Fruit fly (Drosophila melanogaster) whole organism, embryonic: ENCODE results near the gene CG31021.

Experiments
- CG11093 ChIP-seq: fragments of 200-800 bp; sonication (Bioruptor generic); IDR thresholded peaks from 3 replicates; pipeline ENCODE4 v1.3.6; 2022; ENCODE audit warnings: missing biosample characterization, missing genetic modification characterization
- CG13894 ChIP-seq: fragments of 200-800 bp; sonication (Bioruptor generic); optimal IDR thresholded peaks from 3 replicates; lab custom pipeline; 2018; ENCODE audit warnings: missing biosample characterization, mild to moderate bottlenecking, missing genetic modification characterization, moderate library complexity
- CG14710 ChIP-seq: fragments of 200-800 bp; sonication (Bioruptor generic); optimal IDR thresholded peaks from 3 replicates; lab custom pipeline; 2019; ENCODE audit warnings: missing biosample characterization, mild to moderate bottlenecking, missing genetic modification characterization, moderate library complexity
- CG15479 ChIP-seq: fragments of 200-800 bp; sonication (Bioruptor generic); optimal IDR thresholded peaks from 3 replicates; lab custom pipeline; 2019; ENCODE audit warnings: missing biosample characterization, mild to moderate bottlenecking, missing genetic modification characterization, moderate library complexity
- CG1647 ChIP-seq: fragments of 200-800 bp; sonication (Bioruptor generic); optimal IDR thresholded peaks from 3 replicates; lab custom pipeline; 2016; ENCODE audit warnings: missing biosample characterization, missing genetic modification characterization
- CG17385 ChIP-seq: fragments of 200-800 bp; sonication (Bioruptor generic); optimal IDR thresholded peaks from 3 replicates; lab custom pipeline; 2018; ENCODE audit warnings: missing biosample characterization, mild to moderate bottlenecking, missing genetic modification characterization
- CG17829 ChIP-seq: fragments of 200-800 bp; optimal IDR thresholded peaks from 2 replicates; lab custom pipeline; 2019; ENCODE audit warnings: missing biosample characterization, mild to moderate bottlenecking, missing genetic modification characterization, moderate library complexity
- CG1832 ChIP-seq: fragments of 200-800 bp; sonication (Bioruptor generic); optimal IDR thresholded peaks from 2 replicates; lab custom pipeline; 2017; ENCODE audit warnings: missing biosample characterization, mild to moderate bottlenecking, missing genetic modification characterization, inconsistent platforms
- CG2116 ChIP-seq: fragments of 200-800 bp; sonication (Bioruptor generic); optimal IDR thresholded peaks from 3 replicates; lab custom pipeline; 2018; ENCODE audit warnings: missing biosample characterization, mild to moderate bottlenecking, missing genetic modification characterization
- CG42726 ChIP-seq: fragments of 200-800 bp; sonication (Bioruptor generic); IDR thresholded peaks from 2 replicates; pipeline ENCODE4 v1.3.6; 2022; ENCODE audit warnings: missing biosample characterization, missing genetic modification characterization; ENCODE audit not compliant: partially characterized antibody
- CG4282 ChIP-seq: fragments of 200-800 bp; sonication (Bioruptor generic); optimal IDR thresholded peaks from 2 replicates; lab custom pipeline; 2016; ENCODE audit warnings: missing biosample characterization, missing genetic modification characterization
- CG4328 ChIP-seq: fragments of 200-800 bp; sonication (Bioruptor generic); optimal IDR thresholded peaks from 3 replicates; lab custom pipeline; 2017; ENCODE audit warnings: missing biosample characterization, missing genetic modification reagents, missing genetic modification characterization
- CG4360 ChIP-seq: fragments of 200-800 bp; sonication (Bioruptor generic); IDR thresholded peaks from 2 replicates; pipeline ENCODE4 v1.3.6; 2022; ENCODE audit warnings: missing biosample characterization, missing genetic modification characterization
- CG43689 ChIP-seq: fragments of 200-800 bp; sonication (Bioruptor generic); IDR thresholded peaks from 2 replicates; pipeline ENCODE4 v1.3.6; 2022; ENCODE audit warnings: missing biosample characterization, missing genetic modification characterization
- CG4404 ChIP-seq: fragments of 200-800 bp; sonication (Bioruptor generic); IDR thresholded peaks from 2 replicates; pipeline ENCODE4 v1.3.6; 2022; ENCODE audit warnings: missing biosample characterization, missing genetic modification characterization
- CG5245 ChIP-seq: fragments of 200-800 bp; sonication (Bioruptor generic); optimal IDR thresholded peaks from 3 replicates; lab custom pipeline; 2016; ENCODE audit warnings: missing biosample characterization, missing genetic modification characterization
- CG6683 ChIP-seq: fragments of 200-800 bp; sonication (Bioruptor generic); optimal IDR thresholded peaks from 2 replicates; lab custom pipeline; 2017; ENCODE audit warnings: missing biosample characterization, mild to moderate bottlenecking, missing genetic modification characterization, missing genetic modification reagents
- CG6854 ChIP-seq: fragments of 200-800 bp; sonication (Bioruptor generic); optimal IDR thresholded peaks from 3 replicates; lab custom pipeline; 2017; ENCODE audit warnings: missing biosample characterization, mild to moderate bottlenecking, missing genetic modification characterization
- CG7357 ChIP-seq: fragments of 200-800 bp; sonication (Bioruptor generic); IDR thresholded peaks from 3 replicates; pipeline ENCODE4 v1.3.6; 2022; ENCODE audit warnings: missing biosample characterization, missing genetic modification characterization
- CG8944 ChIP-seq: fragments of 200-800 bp; sonication (Bioruptor generic); optimal IDR thresholded peaks from 3 replicates; lab custom pipeline; 2016; ENCODE audit warnings: missing biosample characterization, missing genetic modification characterization
- Dref ChIP-seq: fragments of 200-800 bp; sonication (Bioruptor generic); IDR thresholded peaks from 2 replicates; pipeline ENCODE4 v1.3.6; 2022; ENCODE audit warnings: missing biosample characterization, missing genetic modification characterization
- H2.0 ChIP-seq: fragments of 200-800 bp; sonication (Bioruptor generic); IDR thresholded peaks from 2 replicates; pipeline ENCODE4 v1.3.6; 2022; ENCODE audit warnings: missing biosample characterization, missing genetic modification characterization
- HmgD ChIP-seq: fragments of 200-800 bp; sonication (Bioruptor generic); optimal IDR thresholded peaks from 3 replicates; lab custom pipeline; 2016; ENCODE audit warnings: missing biosample characterization, missing genetic modification characterization
- Lhr ChIP-seq: fragments of 200-800 bp; sonication (Bioruptor generic); optimal IDR thresholded peaks from 3 replicates; lab custom pipeline; 2017; ENCODE audit warnings: mild to moderate bottlenecking, missing biosample characterization, missing genetic modification reagents, missing genetic modification characterization
- Sox100B ChIP-seq: fragments of 200-800 bp; sonication (Bioruptor generic); optimal IDR thresholded peaks from 3 replicates; lab custom pipeline; 2018; ENCODE audit warnings: missing biosample characterization, mild to moderate bottlenecking, missing genetic modification characterization
- Tbp ChIP-seq: fragments of >200 bp; optimal IDR thresholded peaks from 2 replicates; lab custom pipeline; 2018; ENCODE audit warnings: missing biosample characterization, missing genetic modification characterization
- ap ChIP-seq: fragments of 200-800 bp; sonication (Bioruptor generic); IDR thresholded peaks from 2 replicates; pipeline ENCODE4 v1.3.6; 2022; ENCODE audit warnings: missing biosample characterization, missing genetic modification characterization
- ase ChIP-seq: fragments of 200-800 bp; sonication (Bioruptor generic); IDR thresholded peaks from 3 replicates; pipeline ENCODE4 v1.3.6; 2022; ENCODE audit warnings: missing biosample characterization, missing genetic modification characterization
- btn ChIP-seq: fragments of 200-800 bp; sonication (Bioruptor generic); optimal IDR thresholded peaks from 2 replicates; lab custom pipeline; 2016; ENCODE audit warnings: missing biosample characterization, missing genetic modification characterization
- cg ChIP-seq: fragments of 200-800 bp; sonication (Bioruptor generic); optimal IDR thresholded peaks from 3 replicates; lab custom pipeline; 2019; ENCODE audit warnings: missing biosample characterization, mild to moderate bottlenecking, missing genetic modification characterization, moderate library complexity
- cwo ChIP-seq: fragments of 200-800 bp; sonication (Bioruptor generic); optimal IDR thresholded peaks from 3 replicates; lab custom pipeline; 2017; ENCODE audit warnings: missing biosample characterization, missing genetic modification characterization, mild to moderate bottlenecking, moderate library complexity, missing genetic modification reagents
- dati ChIP-seq: fragments of 200-800 bp; sonication (Bioruptor generic); IDR thresholded peaks from 2 replicates; pipeline ENCODE4 v1.3.6; 2022; ENCODE audit warnings: missing biosample characterization, missing genetic modification characterization
- esg ChIP-seq: fragments of 200-800 bp; sonication (Bioruptor generic); conservative IDR thresholded peaks from 2 replicates; pipeline ENCODE4 v1.3.6; 2022; ENCODE audit warnings: missing biosample characterization, missing genetic modification characterization
- ewg ChIP-seq: fragments of 200-800 bp; sonication (Bioruptor generic); optimal IDR thresholded peaks from 3 replicates; lab custom pipeline; 2017; ENCODE audit warnings: mild to moderate bottlenecking, missing biosample characterization, missing genetic modification reagents, missing genetic modification characterization
- gem ChIP-seq: fragments of 200-800 bp; sonication (Bioruptor generic); optimal IDR thresholded peaks from 2 replicates; lab custom pipeline; 2019; ENCODE audit warnings: missing biosample characterization, mild to moderate bottlenecking, missing genetic modification characterization, moderate library complexity
- grau ChIP-seq: fragments of 200-800 bp; optimal IDR thresholded peaks from 3 replicates; lab custom pipeline; 2019; ENCODE audit warnings: missing biosample characterization, mild to moderate bottlenecking, missing genetic modification characterization, moderate library complexity
- gro ChIP-seq: fragments of 200-800 bp; sonication (Bioruptor generic); optimal IDR thresholded peaks from 2 replicates; lab custom pipeline; 2016; ENCODE audit warnings: missing biosample characterization, missing genetic modification characterization
- her ChIP-seq: fragments of 200-800 bp; sonication (Bioruptor generic); optimal IDR thresholded peaks from 2 replicates; lab custom pipeline; 2016; ENCODE audit warnings: missing biosample characterization, missing genetic modification characterization
- jing ChIP-seq: fragments of 200-800 bp; sonication (Bioruptor generic); optimal IDR thresholded peaks from 2 replicates; lab custom pipeline; 2018; ENCODE audit warnings: missing biosample characterization, mild to moderate bottlenecking, missing genetic modification characterization
- lola ChIP-seq, 3 experiments: fragments of >200 bp in 2 of 3; fragments of 200-800 bp in 1 of 3; sonication (Bioruptor generic) in 1 of 3; optimal IDR thresholded peaks; 2 replicates each; lab custom pipeline; 2017 to 2019; ENCODE audit warnings: missing biosample characterization in 3 of 3, missing genetic modification characterization in 3 of 3, mild to moderate bottlenecking in 1 of 3, moderate library complexity in 1 of 3
- odd ChIP-seq: fragments of 200-800 bp; sonication (Bioruptor generic); optimal IDR thresholded peaks from 2 replicates; lab custom pipeline; 2017; ENCODE audit warnings: missing biosample characterization, mild to moderate bottlenecking, missing genetic modification characterization
- pnt ChIP-seq: fragments of 200-800 bp; sonication (Bioruptor generic); optimal IDR thresholded peaks from 3 replicates; lab custom pipeline; 2016; ENCODE audit warnings: missing biosample characterization, missing genetic modification characterization
- sima ChIP-seq: fragments of 200-800 bp; sonication (Bioruptor generic); optimal IDR thresholded peaks from 2 replicates; lab custom pipeline; 2016; ENCODE audit warnings: missing biosample characterization, missing genetic modification characterization
- sisA ChIP-seq: fragments of 200-800 bp; sonication (Bioruptor generic); IDR thresholded peaks from 2 replicates; pipeline ENCODE4 v1.3.6; 2022; ENCODE audit warnings: missing biosample characterization, missing genetic modification characterization
- slou ChIP-seq: fragments of 200-800 bp; sonication (Bioruptor generic); optimal IDR thresholded peaks from 3 replicates; lab custom pipeline; 2016; ENCODE audit warnings: missing biosample characterization, missing genetic modification characterization
- so ChIP-seq: fragments of 200-800 bp; sonication (Bioruptor generic); IDR thresholded peaks from 3 replicates; pipeline ENCODE4 v1.3.6; 2022; ENCODE audit warnings: missing biosample characterization, missing genetic modification characterization
- tap ChIP-seq: fragments of 200-800 bp; optimal IDR thresholded peaks from 3 replicates; lab custom pipeline; 2019; ENCODE audit warnings: missing biosample characterization, mild to moderate bottlenecking, missing genetic modification characterization, moderate library complexity
- vnd ChIP-seq: fragments of 200-800 bp; sonication (Bioruptor generic); IDR thresholded peaks from 3 replicates; pipeline ENCODE4 v1.3.6; 2022; ENCODE audit warnings: missing biosample characterization, missing genetic modification characterization; ENCODE audit not compliant: partially characterized antibody
- wek ChIP-seq: fragments of 200-800 bp; sonication (Bioruptor generic); optimal IDR thresholded peaks from 3 replicates; lab custom pipeline; 2018; ENCODE audit warnings: missing biosample characterization, mild to moderate bottlenecking, missing genetic modification characterization, moderate library complexity
- yki ChIP-seq: fragments of >200 bp; optimal IDR thresholded peaks from 3 replicates; lab custom pipeline; 2018

The CG31021 gene

dm6 chr3R:30570554-30571141, 31.4 kb upstream of the CG31021 start (continued):
- TF ChIP-seq esg (GFP tag; lab: Robert Waterston, UW) (peak; percentile 90), sisA (GFP tag; lab: Robert Waterston, UW) (peak; percentile 86), wek (GFP tag; lab: Kevin White, UChicago) (peak; percentile 54), H2.0 (GFP tag; lab: Robert Waterston, UW) (peak; percentile 73), Dref (GFP tag; lab: Robert Waterston, UW) (no peak), grau (tag; lab: Kevin White, UChicago) (peak; percentile 81), Sox100B (GFP tag; lab: Kevin White, UChicago) (no peak), CG11093 (GFP tag; lab: Robert Waterston, UW) (peak; percentile 72; the same call in 2 of the 3 replicates), CG42726 (GFP tag; lab: Robert Waterston, UW) (no peak), cg (GFP tag; lab: Kevin White, UChicago) (no peak), CG4360 (GFP tag; lab: Robert Waterston, UW) (peak; percentile 26; the same call in 1 of the 2 replicates), ase (GFP tag; lab: Robert Waterston, UW) (peak; percentile 81), CG15479 (GFP tag; lab: Kevin White, UChicago) (no peak), CG13894 (tag; lab: Kevin White, UChicago) (no peak), CG8944 (peak; percentile 72), Lhr (GFP tag; lab: Kevin White, UChicago) (peak; percentile 41), CG2116 (peak; percentile 14), CG4404 (GFP tag; lab: Robert Waterston, UW) (no peak; the same call in 1 of the 2 replicates), ap (GFP tag; lab: Robert Waterston, UW) (peak; percentile 78), CG17385 (GFP tag; lab: Kevin White, UChicago) (peak; percentile 76), dati (GFP tag; lab: Robert Waterston, UW) (peak; percentile 51; the same call in 1 of the 2 replicates), btn (peak; percentile 24), CG1647 (peak; percentile 18), CG14710 (peak; percentile 82), CG43689 (0 out of 2 replicates have a peak, but pooled peaks have one; percentile 40), CG7357 (peak; percentile 56; the same call in 1 of the 3 replicates), gro (peak; percentile 31), her (GFP tag; lab: Kevin White, UChicago) (peak; percentile 28), HmgD (no peak), jing (GFP tag; lab: Kevin White, UChicago) (peak; percentile 71), so (GFP tag; lab: Robert Waterston, UW) (peak; percentile 83; the same call in 2 of the 3 replicates), Tbp (GFP tag; lab: Kevin White, UChicago) (no peak), CG6683 (GFP tag; lab: Kevin White, UChicago) (peak; percentile 48), vnd (GFP tag; lab: Robert Waterston, UW) (no peak), pnt (peak; percentile 67), CG17829 (tag; lab: Kevin White, UChicago) (peak; percentile 87), odd (GFP tag; lab: Kevin White, UChicago) (peak; percentile 30), gem (tag; lab: Kevin White, UChicago) (peak; percentile 91), CG6854 (GFP tag; lab: Kevin White, UChicago) (peak; percentile 59), lola (GFP tag; optimal IDR thresholded peaks at IDR 0.05; lab: Kevin White, UChicago) (peak in 1 of 3 experiments; percentile 80), sima (GFP tag; lab: Kevin White, UChicago) (no peak), cwo (GFP tag; lab: Kevin White, UChicago) (no peak), tap (tag; lab: Kevin White, UChicago) (peak; percentile 83), slou (GFP tag; lab: Kevin White, UChicago) (no peak), CG5245 (GFP tag; lab: Kevin White, UChicago) (peak; percentile 81), CG1832 (GFP tag; lab: Kevin White, UChicago) (no peak), CG4282 (no peak), CG4328 (GFP tag; lab: Kevin White, UChicago) (no peak), yki (no peak), ewg (GFP tag; lab: Kevin White, UChicago) (peak; percentile 56)
